Worm (Caenorhabditis elegans): Measurements from ENCODE around the gene C13G3.12.

C13G3.12 gene

DNA sequence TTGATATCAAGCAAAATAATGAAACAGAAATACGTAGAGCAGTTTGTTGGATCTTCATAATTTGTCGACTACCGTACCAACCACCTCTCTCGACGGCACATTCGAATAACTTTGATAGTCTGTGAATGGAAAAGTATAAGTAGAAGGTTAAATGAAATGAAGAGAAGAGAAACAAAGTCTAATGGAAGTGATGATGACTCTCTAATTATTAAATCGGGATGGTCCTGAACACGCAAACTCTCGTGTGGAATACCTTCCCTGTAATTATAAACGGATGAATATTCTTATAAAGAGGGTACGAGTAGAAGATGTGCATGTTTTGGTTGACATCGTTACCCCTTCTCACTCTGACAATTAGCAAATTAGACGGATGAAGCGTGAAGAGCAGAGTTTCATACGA lies at the start of gene C13G3.12, which contains the start of gene hot-6:
C13G3.12 (minus strand) TSS at position 101 of the 400 bp plus-strand sequence.
hot-6 (minus strand) TSS at position 121 of the 400 bp plus-strand sequence.
- TF ChIP-seq unc-62 (GFP tag; optimal IDR thresholded peaks at IDR 0.05) = no peak

DNA sequence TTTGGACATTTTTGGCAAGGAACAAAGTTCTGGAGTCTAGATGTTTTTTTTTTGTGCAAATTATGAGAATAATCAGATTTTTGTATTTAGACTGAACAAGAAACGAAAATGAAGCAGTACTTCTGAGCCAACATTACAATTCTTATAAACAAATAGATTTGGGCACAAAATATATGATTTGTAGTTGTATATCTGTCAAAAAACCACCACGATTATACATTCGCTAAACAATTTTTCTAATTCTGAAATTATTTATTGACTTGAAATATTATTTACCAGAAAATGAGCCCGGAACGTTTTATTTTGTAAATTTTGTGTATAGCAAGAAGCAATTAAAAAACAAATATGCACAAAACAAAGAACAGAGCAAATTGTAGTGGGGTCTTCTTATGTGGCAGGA lies 48.7 kb upstream of the C13G3.12 start:
- TF ChIP-seq unc-62 (GFP tag; optimal IDR thresholded peaks at IDR 0.05) = no peak

- TF ChIP-seq unc-62 (GFP tag; optimal IDR thresholded peaks at IDR 0.05) = no peak
Measured at ce11 chrV:11070388-11070787, 47.7 kb upstream of the C13G3.12 start.

DNA sequence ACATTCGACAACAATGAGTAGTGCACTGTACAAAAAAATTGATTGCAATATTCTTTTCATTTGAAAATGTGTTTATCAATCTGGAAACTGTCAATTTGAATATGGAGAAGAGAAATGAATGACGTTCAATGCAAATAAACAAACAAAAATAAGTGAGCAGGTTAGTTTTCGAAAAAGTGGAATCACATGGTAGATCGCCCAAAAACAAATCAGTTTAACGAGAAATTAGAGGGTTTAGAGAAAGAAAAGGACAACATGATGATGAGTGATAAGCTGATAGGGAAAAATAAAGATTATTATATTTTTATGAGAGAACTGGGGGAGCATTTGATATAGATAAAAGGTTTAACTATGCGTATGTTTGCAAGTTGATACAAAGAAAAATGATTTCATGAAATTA lies 46.6 kb upstream of the C13G3.12 start, which contains the start of gene T04C12.8:
T04C12.8 (minus strand) TSS at position 82 of the 400 bp plus-strand sequence.
- no peak for TF ChIP-seq unc-62 (GFP tag; optimal IDR thresholded peaks at IDR 0.05)

ce11 chrV:11065513-11065912 lies 42.8 kb upstream of the C13G3.12 start, which contains the start of gene nlp-80:
nlp-80 (minus strand) TSS chrV:11065613.
- TF ChIP-seq unc-62 (GFP tag; optimal IDR thresholded peaks at IDR 0.05) = no peak

DNA sequence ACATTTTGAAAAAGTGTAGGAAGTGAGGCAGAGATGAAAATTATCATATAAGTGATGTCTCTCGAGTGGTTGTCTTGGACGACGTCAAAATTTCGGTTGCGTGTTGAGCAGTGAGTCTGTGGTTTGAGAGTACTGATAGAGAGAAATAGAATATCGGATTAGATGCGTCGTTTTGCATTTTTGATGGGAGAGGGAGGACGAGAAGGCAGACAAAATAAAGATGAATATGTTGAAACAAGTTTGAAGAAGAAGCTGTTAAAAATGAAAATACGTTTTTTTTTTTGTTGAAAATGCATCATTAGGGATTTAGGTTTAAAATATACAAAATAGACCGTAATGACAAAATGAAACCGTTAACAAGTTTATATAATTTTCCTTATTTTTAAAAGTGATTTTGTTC lies 40.4 kb upstream of the C13G3.12 start, which contains the start of gene T04C12.9:
T04C12.9 (minus strand) TSS at position 101 of the 400 bp plus-strand sequence.
- TF ChIP-seq unc-62 (GFP tag; optimal IDR thresholded peaks at IDR 0.05) = no peak

ce11 chrV:11061887-11062286 lies 39.2 kb upstream of the C13G3.12 start:
- TF ChIP-seq unc-62 (GFP tag; optimal IDR thresholded peaks at IDR 0.05) = no peak

DNA sequence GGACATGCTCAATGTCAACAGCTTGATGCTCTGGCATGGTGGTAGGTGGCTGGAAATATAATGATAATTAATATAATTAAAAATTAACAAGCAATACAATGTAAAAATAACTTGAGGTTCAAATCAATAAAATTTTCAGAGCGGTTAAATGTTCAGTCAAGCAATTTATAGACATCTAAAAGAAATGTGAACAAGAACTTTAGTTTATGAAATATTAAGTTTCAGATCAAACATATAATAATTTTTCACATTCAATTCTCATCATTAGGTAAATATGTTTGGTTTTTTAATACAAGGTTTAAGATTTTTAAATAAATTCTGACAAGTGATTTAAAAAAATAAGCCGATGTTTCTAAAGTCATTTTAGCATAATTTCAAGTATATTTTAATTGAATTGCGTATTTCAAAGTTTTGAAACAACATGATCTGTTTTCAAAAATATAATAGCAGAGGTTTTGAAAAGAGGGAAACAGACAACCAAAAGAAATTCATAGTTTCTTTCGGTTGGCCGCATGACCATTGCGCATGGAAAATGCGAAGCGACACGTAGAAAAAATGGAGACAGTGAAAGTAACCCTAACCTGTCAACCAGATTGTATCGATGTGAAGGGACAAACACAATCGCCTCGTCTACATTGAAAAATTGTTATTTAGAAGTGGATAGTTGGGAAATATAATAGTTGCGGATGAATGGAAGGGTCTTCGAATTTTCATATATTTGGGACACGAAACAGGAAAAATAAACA lies 37.7 kb upstream of the C13G3.12 start, which contains the start of gene T04C12.11:
T04C12.11 (minus strand) TSS at position 51 of the 746 bp plus-strand sequence.
- no peak for TF ChIP-seq unc-62 (GFP tag; optimal IDR thresholded peaks at IDR 0.05)

ce11 chrV:11059180-11059579 lies 36.5 kb upstream of the C13G3.12 start, which contains the start of gene T04C12.1:
T04C12.1 (minus strand) TSS chrV:11059269.
- TF ChIP-seq unc-62 (GFP tag; optimal IDR thresholded peaks at IDR 0.05) = no peak

- TF ChIP-seq unc-62 (GFP tag; optimal IDR thresholded peaks at IDR 0.05) = no peak
Measured at ce11 chrV:11057043-11057442, 34.3 kb upstream of the C13G3.12 start, which contains the start of gene srh-75. srh-75 (minus strand) TSS chrV:11057143.

DNA sequence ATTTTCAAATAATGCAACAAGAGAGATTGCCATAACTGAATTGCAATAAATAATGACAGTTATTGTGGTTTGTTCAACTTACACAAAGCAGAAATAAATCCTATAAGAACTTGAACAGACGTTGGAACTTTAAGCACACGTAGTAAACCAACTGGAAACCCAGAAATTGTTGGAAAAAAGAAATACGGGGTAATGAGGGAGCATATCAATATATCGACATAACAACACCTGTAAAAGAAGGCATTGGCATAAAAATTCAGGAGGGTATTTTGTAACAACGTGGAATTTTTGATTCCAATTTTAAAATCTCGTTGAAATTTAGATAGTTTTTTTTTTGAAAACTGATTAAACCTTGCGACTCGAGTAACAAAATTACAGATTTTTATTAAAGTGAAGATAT lies 33.8 kb upstream of the C13G3.12 start:
- TF ChIP-seq unc-62 (GFP tag; optimal IDR thresholded peaks at IDR 0.05) = no peak

DNA sequence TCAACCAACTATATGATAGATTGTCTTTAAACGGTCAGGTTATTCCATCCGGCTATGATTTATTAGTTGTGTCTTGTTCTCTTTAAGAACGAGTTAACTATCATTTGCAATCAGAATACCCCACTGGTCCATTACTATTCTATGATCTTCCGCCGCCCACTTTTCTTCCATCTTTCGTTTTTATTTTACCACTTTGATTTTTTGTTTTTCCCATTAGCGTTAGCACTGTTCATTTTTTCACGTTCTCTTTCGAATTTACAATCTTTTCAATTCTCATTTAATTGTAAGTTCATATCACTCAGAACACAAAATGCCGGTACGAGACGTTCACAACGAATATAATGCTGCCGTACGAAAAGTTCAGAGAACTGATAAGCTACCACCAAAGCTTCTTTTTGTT lies 31.1 kb upstream of the C13G3.12 start, which contains the start of gene T04C12.7:
T04C12.7 (plus strand) TSS at position 301 of the 400 bp plus-strand sequence.
- TF ChIP-seq unc-62 (GFP tag; optimal IDR thresholded peaks at IDR 0.05) = no peak

ce11 chrV:11051921-11052320 lies 29.2 kb upstream of the C13G3.12 start, which contains the start of gene T04C12.33:
T04C12.33 (plus strand) TSS chrV:11052221.
- no peak for TF ChIP-seq unc-62 (GFP tag; optimal IDR thresholded peaks at IDR 0.05)

ce11 chrV:11048678-11049077 lies 26.0 kb upstream of the C13G3.12 start, which contains the start of gene srh-74:
srh-74 (minus strand) TSS chrV:11048778.
- TF ChIP-seq unc-62 (GFP tag; optimal IDR thresholded peaks at IDR 0.05) = no peak

- no peak for TF ChIP-seq unc-62 (GFP tag; optimal IDR thresholded peaks at IDR 0.05)
Measured at ce11 chrV:11046730-11047129, 24.0 kb upstream of the C13G3.12 start, which contains the start of gene dhs-18. dhs-18 (minus strand) TSS chrV:11046833.

ce11 chrV:11043767-11044166 lies 21.1 kb upstream of the C13G3.12 start, which contains the start of gene C45B11.6:
C45B11.6 (plus strand) TSS chrV:11044067.
- TF ChIP-seq unc-62 (GFP tag; optimal IDR thresholded peaks at IDR 0.05) = no peak

- TF ChIP-seq unc-62 (GFP tag; optimal IDR thresholded peaks at IDR 0.05) = no peak
Measured at ce11 chrV:11042538-11042937, 19.8 kb upstream of the C13G3.12 start, which contains the start of gene C45B11.2. C45B11.2 (plus strand) TSS chrV:11042710.
